Worm (Caenorhabditis elegans) whole organism, L1 larva: Measurements from ENCODE around the gene dnj-7.
A peak's percentile ranks its signal among the peaks of the same experiment; 100 is the strongest.

Source experiments
- C04F5.9 ChIP-seq: sonication (generic microtip); optimal IDR thresholded peaks from 2 replicates; lab custom pipeline; 2016; ENCODE audit warnings: missing genetic modification characterization, missing compliant biosample characterization
- F16B12.6 ChIP-seq: fragments of 150-350 bp; optimal IDR thresholded peaks from 2 replicates; lab custom pipeline; 2014; ENCODE audit warnings: missing biosample characterization, missing genetic modification characterization
- Y116A8C.19 ChIP-seq: sonication (generic microtip); optimal IDR thresholded peaks from 2 replicates; lab custom pipeline; 2016; ENCODE audit warnings: missing compliant biosample characterization, missing genetic modification characterization, borderline replicate concordance
- blmp-1 ChIP-seq: fragments of 150-350 bp; optimal IDR thresholded peaks from 2 replicates; lab custom pipeline; 2014; ENCODE audit warnings: missing biosample characterization, missing genetic modification characterization
- ceh-63 ChIP-seq: fragments of 200-800 bp; sonication (Bioruptor generic); optimal IDR thresholded peaks from 2 replicates; lab custom pipeline; 2018; ENCODE audit warnings: mild to moderate bottlenecking, missing genetic modification characterization, missing compliant biosample characterization
- ceh-82 ChIP-seq, 3 experiments: fragments of 150-350 bp in 1 of 3; sonication (generic microtip) in 2 of 3; optimal IDR thresholded peaks; 2 replicates each; lab custom pipeline; 2014 to 2017; ENCODE audit warnings: missing biosample characterization in 3 of 3, missing genetic modification characterization in 3 of 3
- ceh-88 ChIP-seq: fragments of 200-800 bp; sonication (Bioruptor generic); IDR thresholded peaks from 2 replicates; pipeline ENCODE4 v1.3.6; 2022; ENCODE audit warnings: missing genetic modification characterization, missing compliant biosample characterization
- ces-1 ChIP-seq: fragments of 150-350 bp; optimal IDR thresholded peaks from 2 replicates; lab custom pipeline; 2014; ENCODE audit warnings: missing biosample characterization, missing genetic modification reagents, missing genetic modification characterization
- dpl-1 ChIP-seq, 3 experiments: fragments of 150-350 bp in 2 of 3; sonication (generic microtip) in 1 of 3; optimal IDR thresholded peaks; 2 replicates each; lab custom pipeline; 2014 to 2017; ENCODE audit warnings: missing biosample characterization in 3 of 3, missing genetic modification characterization in 3 of 3, missing genetic modification reagents in 3 of 3
- dsc-1 ChIP-seq: sonication (generic microtip); optimal IDR thresholded peaks from 2 replicates; lab custom pipeline; 2016; ENCODE audit warnings: mild to moderate bottlenecking, missing genetic modification characterization, missing compliant biosample characterization
- efl-1 ChIP-seq, 4 experiments: fragments of 150-350 bp; optimal IDR thresholded peaks in 3 of 4; peaks in 1 of 4; 1 replicate in 1 of 4; 2 replicates in 3 of 4; lab custom pipeline; 2014; ENCODE audit warnings: missing biosample characterization in 2 of 4, missing genetic modification characterization in 2 of 4, missing genetic modification reagents in 2 of 4
- elt-3 ChIP-seq, 6 experiments: fragments of 150-350 bp in 1 of 6; sonication (generic microtip); optimal IDR thresholded peaks; 2 replicates each; lab custom pipeline; 2017 to 2018; ENCODE audit warnings: missing biosample characterization in 6 of 6, missing genetic modification characterization in 6 of 6, inconsistent platforms in 1 of 6
- ets-5 ChIP-seq: fragments of 200-800 bp; sonication (Bioruptor generic); IDR thresholded peaks from 2 replicates; pipeline ENCODE4 v1.3.6; 2022; ENCODE audit warnings: missing genetic modification characterization, missing compliant biosample characterization
- fkh-4 ChIP-seq: sonication (generic microtip); optimal IDR thresholded peaks from 2 replicates; lab custom pipeline; 2016; ENCODE audit warnings: missing compliant biosample characterization, missing genetic modification characterization, borderline replicate concordance
- fos-1 ChIP-seq: fragments of 150-350 bp; optimal IDR thresholded peaks from 2 replicates; lab custom pipeline; 2014; ENCODE audit warnings: missing biosample characterization, missing genetic modification characterization
- grh-1 ChIP-seq: fragments of 200-800 bp; sonication (Bioruptor generic); IDR thresholded peaks from 2 replicates; pipeline ENCODE4 v1.3.6; 2022; ENCODE audit warnings: missing genetic modification reagents, missing genetic modification characterization, missing compliant biosample characterization
- irx-1 ChIP-seq: sonication (generic microtip); optimal IDR thresholded peaks from 2 replicates; lab custom pipeline; 2016; ENCODE audit warnings: missing genetic modification characterization, missing compliant biosample characterization
- isw-1 ChIP-seq: fragments of 200-800 bp; sonication (Bioruptor generic); IDR thresholded peaks from 2 replicates; pipeline ENCODE4 v1.3.6; 2022; ENCODE audit warnings: missing genetic modification characterization, missing compliant biosample characterization
- lin-14 ChIP-seq: fragments of 200-800 bp; sonication (Bioruptor generic); optimal IDR thresholded peaks from 2 replicates; lab custom pipeline; 2018; ENCODE audit warnings: mild to moderate bottlenecking, missing genetic modification characterization, moderate library complexity, missing compliant biosample characterization
- lin-15B ChIP-seq: fragments of 150-350 bp; sonication (generic microtip); optimal IDR thresholded peaks from 3 replicates; lab custom pipeline; 2014; ENCODE audit warnings: missing biosample characterization, missing genetic modification characterization
- lin-35 ChIP-seq, 2 experiments: fragments of 150-350 bp; optimal IDR thresholded peaks; 2 replicates each; lab custom pipeline; 2014; ENCODE audit warnings: missing biosample characterization in 2 of 2, missing genetic modification characterization in 2 of 2, missing genetic modification reagents in 2 of 2
- lin-39 ChIP-seq: fragments of 150-350 bp; optimal IDR thresholded peaks from 2 replicates; lab custom pipeline; 2014; ENCODE audit warnings: missing biosample characterization, missing genetic modification reagents, missing genetic modification characterization
- lsy-2 ChIP-seq, 2 experiments: fragments of 150-350 bp; optimal IDR thresholded peaks; 2 replicates each; lab custom pipeline; 2014; ENCODE audit warnings: missing biosample characterization in 2 of 2, missing genetic modification characterization in 2 of 2
- mab-9 ChIP-seq: fragments of 200-800 bp; sonication (Bioruptor generic); IDR thresholded peaks from 2 replicates; pipeline ENCODE4 v1.3.6; 2022; ENCODE audit warnings: missing genetic modification reagents, missing genetic modification characterization, missing compliant biosample characterization
- mef-2 ChIP-seq: fragments of 150-350 bp; optimal IDR thresholded peaks from 2 replicates; lab custom pipeline; 2014; ENCODE audit warnings: missing biosample characterization, missing genetic modification characterization
- mep-1 ChIP-seq: fragments of 150-350 bp; optimal IDR thresholded peaks from 2 replicates; lab custom pipeline; 2014; ENCODE audit warnings: missing biosample characterization, missing genetic modification characterization
- nhr-11 ChIP-seq: fragments of 150-350 bp; optimal IDR thresholded peaks from 2 replicates; lab custom pipeline; 2014; ENCODE audit warnings: missing biosample characterization, missing genetic modification characterization
- nhr-12 ChIP-seq: sonication (generic microtip); optimal IDR thresholded peaks from 2 replicates; lab custom pipeline; 2017; ENCODE audit warnings: missing biosample characterization, missing genetic modification characterization
- nhr-19 ChIP-seq: fragments of 200-800 bp; sonication (Bioruptor generic); conservative IDR thresholded peaks from 2 replicates; pipeline ENCODE4 v1.3.6; 2022; ENCODE audit warnings: missing genetic modification characterization, missing compliant biosample characterization
- nhr-20 ChIP-seq: sonication (generic microtip); optimal IDR thresholded peaks from 2 replicates; lab custom pipeline; 2016; ENCODE audit warnings: mild to moderate bottlenecking, missing genetic modification characterization, missing compliant biosample characterization
- nhr-237 ChIP-seq: fragments of 150-350 bp; optimal IDR thresholded peaks from 2 replicates; lab custom pipeline; 2014; ENCODE audit warnings: missing biosample characterization, missing genetic modification characterization
- nhr-28 ChIP-seq: fragments of 150-350 bp; optimal IDR thresholded peaks from 2 replicates; lab custom pipeline; 2014; ENCODE audit warnings: missing biosample characterization, missing genetic modification characterization
- nhr-47 ChIP-seq: sonication (generic microtip); optimal IDR thresholded peaks from 2 replicates; lab custom pipeline; 2016; ENCODE audit warnings: mild to moderate bottlenecking, missing genetic modification characterization, moderate library complexity, missing compliant biosample characterization
- nhr-71 ChIP-seq: sonication (generic microtip); optimal IDR thresholded peaks from 2 replicates; lab custom pipeline; 2016; ENCODE audit warnings: mild to moderate bottlenecking, missing genetic modification characterization, moderate library complexity, missing compliant biosample characterization
- pag-3 ChIP-seq: sonication (generic microtip); optimal IDR thresholded peaks from 2 replicates; lab custom pipeline; 2017; ENCODE audit warnings: missing genetic modification characterization, mild to moderate bottlenecking, missing compliant biosample characterization, antibody characterized with exemption, borderline replicate concordance; ENCODE audit not compliant: insufficient read depth
- pax-3 ChIP-seq: fragments of 200-800 bp; sonication (Bioruptor generic); optimal IDR thresholded peaks from 2 replicates; lab custom pipeline; 2018; ENCODE audit warnings: mild to moderate bottlenecking, missing genetic modification characterization, moderate library complexity, missing compliant biosample characterization
- pqm-1 ChIP-seq: sonication (generic microtip); optimal IDR thresholded peaks from 3 replicates; lab custom pipeline; 2017; ENCODE audit warnings: missing biosample characterization, missing genetic modification characterization
- rnt-1 ChIP-seq: sonication (generic microtip); optimal IDR thresholded peaks from 2 replicates; lab custom pipeline; 2016; ENCODE audit warnings: mild to moderate bottlenecking, missing genetic modification characterization, moderate library complexity, missing compliant biosample characterization
- snpc-4 ChIP-seq: fragments of 150-350 bp; optimal IDR thresholded peaks from 2 replicates; lab custom pipeline; 2014; ENCODE audit warnings: missing biosample characterization, missing genetic modification characterization
- snu-23 ChIP-seq: sonication (generic microtip); optimal IDR thresholded peaks from 2 replicates; lab custom pipeline; 2016; ENCODE audit warnings: missing genetic modification characterization, missing compliant biosample characterization
- sox-4 ChIP-seq: sonication (generic microtip); optimal IDR thresholded peaks from 2 replicates; lab custom pipeline; 2016; ENCODE audit warnings: missing genetic modification characterization, missing compliant biosample characterization
- sup-37 ChIP-seq: fragments of 200-800 bp; sonication (Bioruptor generic); optimal IDR thresholded peaks from 2 replicates; lab custom pipeline; 2018; ENCODE audit warnings: mild to moderate bottlenecking, missing genetic modification characterization, missing compliant biosample characterization
- swsn-7 ChIP-seq: sonication (generic microtip); optimal IDR thresholded peaks from 2 replicates; lab custom pipeline; 2016; ENCODE audit warnings: missing genetic modification characterization, missing compliant biosample characterization
- tbx-2 ChIP-seq: sonication (generic microtip); optimal IDR thresholded peaks from 2 replicates; lab custom pipeline; 2016; ENCODE audit warnings: missing genetic modification characterization, missing compliant biosample characterization
- tlp-1 ChIP-seq: fragments of 150-350 bp; optimal IDR thresholded peaks from 2 replicates; lab custom pipeline; 2014; ENCODE audit warnings: missing biosample characterization, missing genetic modification characterization
- unc-130 ChIP-seq: fragments of 150-350 bp; optimal IDR thresholded peaks from 2 replicates; lab custom pipeline; 2017; ENCODE audit warnings: missing biosample characterization, missing genetic modification characterization, inconsistent platforms
- unc-98 ChIP-seq: fragments of 200-800 bp; sonication (Bioruptor generic); IDR thresholded peaks from 2 replicates; pipeline ENCODE4 v1.3.6; 2022; ENCODE audit warnings: missing genetic modification characterization, missing compliant biosample characterization
- xbp-1 ChIP-seq: sonication (generic microtip); optimal IDR thresholded peaks from 2 replicates; lab custom pipeline; 2016; ENCODE audit warnings: missing genetic modification characterization, missing compliant biosample characterization
- zag-1 ChIP-seq: fragments of 150-350 bp; optimal IDR thresholded peaks from 2 replicates; lab custom pipeline; 2014; ENCODE audit warnings: missing biosample characterization, missing genetic modification characterization
- ztf-4 ChIP-seq: fragments of 150-350 bp; optimal IDR thresholded peaks from 2 replicates; lab custom pipeline; 2014; ENCODE audit warnings: missing biosample characterization, missing genetic modification characterization

The dnj-7 gene

DNA sequence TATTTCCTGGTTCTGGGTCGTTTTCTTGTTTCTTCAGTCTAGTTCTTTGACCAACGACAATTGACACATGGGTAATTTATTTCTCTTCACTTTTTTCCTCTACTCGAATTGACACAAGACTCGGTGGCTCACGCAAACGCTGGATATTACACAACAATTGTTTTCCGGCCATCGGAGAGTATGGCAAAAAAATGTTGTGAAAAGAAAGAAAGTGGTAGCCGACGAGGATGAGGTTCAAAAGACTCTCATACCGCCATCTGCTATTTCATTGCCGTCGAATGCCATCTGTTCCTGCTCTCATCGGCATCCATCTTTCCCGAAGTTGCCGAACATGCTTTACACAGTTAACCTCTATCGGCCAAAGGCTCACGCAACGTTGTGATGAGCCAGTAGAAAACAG, 42.4 kb downstream of the dnj-7 start:
- TF ChIP-seq nhr-28 (tag; lab: Kevin White, UChicago) (no peak), sup-37 (GFP tag; lab: Kevin White, UChicago) (no peak), ceh-63 (GFP tag; lab: Kevin White, UChicago) (no peak), irx-1 (tag; lab: Kevin White, UChicago) (peak; percentile 44), ets-5 (no peak), ztf-4 (tag; lab: Kevin White, UChicago) (no peak), isw-1 (GFP tag; lab: Robert Waterston, UW) (no peak), lin-39 (tag; lab: Kevin White, UChicago) (peak; percentile 25), fos-1 (tag; lab: Kevin White, UChicago) (no peak), ces-1 (GFP tag; lab: Kevin White, UChicago) (no peak), C04F5.9 (tag; lab: Kevin White, UChicago) (no peak), lin-14 (GFP tag; lab: Kevin White, UChicago) (peak; percentile 93), ceh-82 (tag; optimal IDR thresholded peaks at IDR 0.05; lab: Kevin White, UChicago) (no peak), nhr-71 (tag; lab: Kevin White, UChicago) (peak; percentile 89), tbx-2 (tag; lab: Kevin White, UChicago) (peak; percentile 29), blmp-1 (tag; lab: Kevin White, UChicago) (no peak), tlp-1 (tag; lab: Kevin White, UChicago) (no peak), fkh-4 (tag; lab: Kevin White, UChicago) (peak; percentile 47), elt-3 (tag; optimal IDR thresholded peaks at IDR 0.05; lab: Kevin White, UChicago) (no peak), mab-9 (GFP tag; lab: Robert Waterston, UW) (no peak), nhr-237 (tag; lab: Kevin White, UChicago) (no peak), dsc-1 (tag; lab: Kevin White, UChicago) (peak; percentile 90), Y116A8C.19 (tag; lab: Kevin White, UChicago) (no peak), xbp-1 (tag; lab: Kevin White, UChicago) (peak; percentile 39), mef-2 (tag; lab: Kevin White, UChicago) (no peak), lsy-2 (tag; optimal IDR thresholded peaks at IDR 0.05; lab: Kevin White, UChicago) (peak; percentile 38 to 53), unc-98 (GFP tag; lab: Robert Waterston, UW) (no peak; the same call in 1 of the 2 replicates), efl-1 (optimal IDR thresholded peaks at IDR 0.05; lab: Kevin White, UChicago) (peak in 1 of 2 experiments; percentile 10), efl-1 (GFP tag; optimal IDR thresholded peaks at IDR 0.05 in 1 of 2; lab: Kevin White, UChicago) (no peak), swsn-7 (peak; percentile 49), nhr-20 (tag; lab: Kevin White, UChicago) (peak; percentile 62), sox-4 (no peak), F16B12.6 (tag; lab: Kevin White, UChicago) (no peak), lin-15B (tag; lab: Kevin White, UChicago) (no peak), unc-130 (peak; percentile 60), mep-1 (peak; percentile 62), lin-35 (GFP tag; optimal IDR thresholded peaks at IDR 0.05; lab: Kevin White, UChicago) (no peak), nhr-11 (tag; lab: Kevin White, UChicago) (peak; percentile 1), pax-3 (tag; lab: Kevin White, UChicago) (no peak), nhr-19 (GFP tag; lab: Robert Waterston, UW) (peak; percentile 67), pqm-1 (tag; lab: Kevin White, UChicago) (no peak), snu-23 (peak; percentile 62), rnt-1 (peak; percentile 74), grh-1 (GFP tag; lab: Robert Waterston, UW) (no peak), dpl-1 (GFP tag; optimal IDR thresholded peaks at IDR 0.05; lab: Kevin White, UChicago) (no peak), snpc-4 (tag; lab: Kevin White, UChicago) (no peak), ceh-88 (GFP tag; lab: Robert Waterston, UW) (no peak), nhr-12 (no peak), nhr-47 (peak; percentile 14), zag-1 (tag; lab: Kevin White, UChicago) (no peak), pag-3 (tag; lab: Kevin White, UChicago) (peak; percentile 100)
